Worm (Caenorhabditis elegans): ENCODE results near the gene C27D6.11.
A peak's percentile ranks its signal among the peaks of the same experiment; 100 is the strongest.

Gene C27D6.11

ce11 chrII:5187934-5188333, 26.9 kb upstream of the C27D6.11 start:
- no peak for TF ChIP-seq unc-62 (GFP tag; optimal IDR thresholded peaks at IDR 0.05 in 1 of 2)
- TF ChIP-seq unc-62 (tag; optimal IDR thresholded peaks at IDR 0.05) = no peak
- TF ChIP-seq nhr-10 (tag; optimal IDR thresholded peaks at IDR 0.05) = no peak
- no peak for TF ChIP-seq zfp-3 (GFP tag; conservative IDR thresholded peaks at IDR 0.05)
- TF ChIP-seq nhr-102 (tag; optimal IDR thresholded peaks at IDR 0.05) = no peak
- TF ChIP-seq aha-1 (tag) = peak; percentile 37
- TF ChIP-seq dmd-9 (GFP tag; IDR thresholded peaks at IDR 0.05) = no peak
- TF ChIP-seq arid-1 (GFP tag; conservative IDR thresholded peaks at IDR 0.05) = no peak
- peak; percentile 81 for TF ChIP-seq lin-38 (GFP tag; IDR thresholded peaks at IDR 0.05)
- TF ChIP-seq mdl-1 (tag; optimal IDR thresholded peaks at IDR 0.05) = no peak
- TF ChIP-seq Y5F2A.4 (GFP tag; optimal IDR thresholded peaks at IDR 0.05) = no peak
- no peak for TF ChIP-seq ceh-28 (tag; optimal IDR thresholded peaks at IDR 0.05)
- no peak for TF ChIP-seq fos-1 (tag; optimal IDR thresholded peaks at IDR 0.05)
- no peak for TF ChIP-seq daf-12 (tag; optimal IDR thresholded peaks at IDR 0.05)
- TF ChIP-seq ceh-82 (tag; optimal IDR thresholded peaks at IDR 0.05) = no peak

ce11 chrII:5187469-5187868, 26.5 kb upstream of the C27D6.11 start, which contains the start of gene crh-2:
crh-2 (minus strand) TSS chrII:5187569.
- TF ChIP-seq pqm-1 (tag; optimal IDR thresholded peaks at IDR 0.05) (no peak), dmd-9 (GFP tag; IDR thresholded peaks at IDR 0.05) (no peak), ztf-11 (tag; optimal IDR thresholded peaks at IDR 0.05) (no peak), nhr-76 (tag; optimal IDR thresholded peaks at IDR 0.05) (no peak), nhr-11 (tag; optimal IDR thresholded peaks at IDR 0.05) (no peak), ZK546.5 (tag; optimal IDR thresholded peaks at IDR 0.05) (no peak), T26A8.4 (GFP tag; IDR thresholded peaks at IDR 0.05) (no peak), lin-13 (GFP tag; optimal IDR thresholded peaks at IDR 0.05) (no peak), Y105C5A.15 (GFP tag; IDR thresholded peaks at IDR 0.05) (no peak), ces-1 (GFP tag; optimal IDR thresholded peaks at IDR 0.05) (no peak), aha-1 (tag) (no peak), zip-11 (GFP tag; IDR thresholded peaks at IDR 0.05) (no peak), mes-2 (tag; optimal IDR thresholded peaks at IDR 0.05; ENCODE audit: poor library complexity, severe bottlenecking) (no peak), nhr-25 (tag; optimal IDR thresholded peaks at IDR 0.05; ENCODE audit: borderline replicate concordance, insufficient read depth) (no peak), F49E8.2 (tag; optimal IDR thresholded peaks at IDR 0.05; ENCODE audit: borderline replicate concordance) (no peak)

- peak; percentile 62 for TF ChIP-seq hlh-11 (tag; optimal IDR thresholded peaks at IDR 0.05)
- TF ChIP-seq daf-16 (GFP tag; optimal IDR thresholded peaks at IDR 0.05) = no peak
- peak; percentile 69 for TF ChIP-seq daf-16 (tag; optimal IDR thresholded peaks at IDR 0.05)
- TF ChIP-seq mxl-3 (GFP tag; optimal IDR thresholded peaks at IDR 0.05) = no peak
- no peak for TF ChIP-seq madf-5 (GFP tag; IDR thresholded peaks at IDR 0.05)
- TF ChIP-seq php-3 (GFP tag; IDR thresholded peaks at IDR 0.05) = peak; percentile 73
- TF ChIP-seq pqm-1 (tag; optimal IDR thresholded peaks at IDR 0.05) = peak; percentile 51
- TF ChIP-seq dve-1 (tag; optimal IDR thresholded peaks at IDR 0.05; ENCODE audit: insufficient read depth) = peak; percentile 42
- peak; percentile 2 for TF ChIP-seq nhr-48 (tag; optimal IDR thresholded peaks at IDR 0.05)
- peak; percentile 70 for TF ChIP-seq aha-1 (tag)
Measured at ce11 chrII:5186870-5187269, 25.9 kb upstream of the C27D6.11 start.

- TF ChIP-seq tag-97 (GFP tag; IDR thresholded peaks at IDR 0.05) (no peak), ZK546.5 (tag; optimal IDR thresholded peaks at IDR 0.05) (no peak), aly-2 (tag; optimal IDR thresholded peaks at IDR 0.05) (no peak), lir-3 (tag; optimal IDR thresholded peaks at IDR 0.05) (no peak), lsy-2 (tag; optimal IDR thresholded peaks at IDR 0.05) (no peak), dmd-6 (GFP tag; IDR thresholded peaks at IDR 0.05) (peak; percentile 68), daf-12 (tag; optimal IDR thresholded peaks at IDR 0.05) (no peak), ztf-7 (tag; optimal IDR thresholded peaks at IDR 0.05) (no peak), zfp-2 (tag; optimal IDR thresholded peaks at IDR 0.05) (no peak), nhr-111 (GFP tag; optimal IDR thresholded peaks at IDR 0.05) (no peak), lin-39 (tag; optimal IDR thresholded peaks at IDR 0.05) (no peak), skn-1 (tag; optimal IDR thresholded peaks at IDR 0.05) (no peak), T26A8.4 (GFP tag; IDR thresholded peaks at IDR 0.05) (no peak; the same call in 1 of the 2 replicates), mes-2 (tag; optimal IDR thresholded peaks at IDR 0.05; ENCODE audit: poor library complexity, severe bottlenecking) (peak; percentile 14), saeg-2 (GFP tag; IDR thresholded peaks at IDR 0.05) (no peak), dmd-8 (GFP tag; IDR thresholded peaks at IDR 0.05) (no peak), ceh-28 (tag; optimal IDR thresholded peaks at IDR 0.05) (no peak)
Measured at ce11 chrII:5185955-5186539, 25.0 kb upstream of the C27D6.11 start.
